Worm (Caenorhabditis elegans) whole organism, mixed stage, embryonic: ENCODE measurements around the gene crls-1.

Experiments
- bed-3 ChIP-seq: fragments of 200-800 bp; sonication (Bioruptor generic); optimal IDR thresholded peaks from 3 replicates; lab custom pipeline; 2018; ENCODE audit warnings: mild to moderate bottlenecking, missing genetic modification characterization, moderate library complexity, missing compliant biosample characterization
- nhr-12 ChIP-seq: fragments of 150-350 bp; optimal IDR thresholded peaks from 2 replicates; lab custom pipeline; 2014; ENCODE audit warnings: missing biosample characterization, missing genetic modification characterization
- unc-62 ChIP-seq: fragments of 150-350 bp; optimal IDR thresholded peaks from 2 replicates; lab custom pipeline; 2014; ENCODE audit warnings: missing biosample characterization, missing genetic modification reagents, missing genetic modification characterization
- ztf-11 ChIP-seq: fragments of 150-350 bp; optimal IDR thresholded peaks from 2 replicates; lab custom pipeline; 2014; ENCODE audit warnings: missing biosample characterization, missing genetic modification characterization

DNA sequence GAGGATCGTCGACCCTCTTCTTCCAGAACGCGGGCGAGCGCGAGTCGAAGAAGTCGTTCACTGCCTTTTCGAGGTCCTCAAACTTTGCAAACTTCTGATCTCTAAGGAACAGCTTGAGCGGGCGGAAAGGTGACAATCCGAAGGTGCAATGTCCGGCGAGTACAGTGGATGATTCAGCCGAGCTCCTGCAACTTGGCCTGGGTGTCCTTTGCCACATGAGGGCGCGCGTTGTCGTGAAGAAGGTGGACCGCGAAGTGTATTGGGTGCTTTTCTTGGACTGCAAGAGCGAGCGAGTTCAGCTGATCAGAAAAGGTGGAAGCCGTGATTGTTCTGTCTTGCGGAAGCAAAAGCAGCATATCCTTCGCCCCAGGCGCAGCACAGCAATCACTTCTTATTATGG lies 32.3 kb upstream of the crls-1 start:
- TF ChIP-seq ztf-11: no peak
- no peak for TF ChIP-seq bed-3
- TF ChIP-seq unc-62: no peak
- no peak for TF ChIP-seq nhr-12 (tag; lab: Kevin White, UChicago)
